Fruit fly (Drosophila melanogaster) whole organism, pupa: ENCODE data around the gene PGRP-SA.

Experiments
- CG10348 ChIP-seq: fragments of 200-800 bp; sonication (Bioruptor generic); IDR thresholded peaks from 2 replicates; pipeline ENCODE4 v1.3.6; 2022; ENCODE audit warnings: missing biosample characterization, missing genetic modification characterization
- CG12605 ChIP-seq: fragments of 200-800 bp; sonication (Bioruptor generic); IDR thresholded peaks from 2 replicates; pipeline ENCODE4 v1.3.6; 2022; ENCODE audit warnings: missing biosample characterization, missing genetic modification characterization
- CG13204 ChIP-seq: fragments of 200-800 bp; sonication (Bioruptor generic); optimal IDR thresholded peaks from 2 replicates; lab custom pipeline; 2018; ENCODE audit warnings: missing biosample characterization, mild to moderate bottlenecking, missing genetic modification characterization, moderate library complexity
- CG14655 ChIP-seq: fragments of 200-800 bp; sonication (Bioruptor generic); optimal IDR thresholded peaks from 3 replicates; lab custom pipeline; 2017; ENCODE audit warnings: mild to moderate bottlenecking, missing biosample characterization, missing genetic modification reagents, missing genetic modification characterization
- CG15710 ChIP-seq: fragments of 200-800 bp; sonication (Bioruptor generic); optimal IDR thresholded peaks from 2 replicates; lab custom pipeline; 2018; ENCODE audit warnings: missing biosample characterization, mild to moderate bottlenecking, missing genetic modification characterization, moderate library complexity
- CG17806 ChIP-seq: fragments of 200-800 bp; sonication (Bioruptor generic); optimal IDR thresholded peaks from 2 replicates; lab custom pipeline; 2018; ENCODE audit warnings: missing biosample characterization, mild to moderate bottlenecking, missing genetic modification characterization, moderate library complexity
- CG32121 ChIP-seq: fragments of 200-800 bp; sonication (Bioruptor generic); IDR thresholded peaks from 2 replicates; pipeline ENCODE4 v1.3.6; 2022; ENCODE audit warnings: missing biosample characterization, missing genetic modification characterization
- CG34367 ChIP-seq: fragments of 200-800 bp; sonication (Bioruptor generic); optimal IDR thresholded peaks from 2 replicates; lab custom pipeline; 2018; ENCODE audit warnings: missing biosample characterization, mild to moderate bottlenecking, missing genetic modification characterization
- CG4496 ChIP-seq: fragments of 200-800 bp; sonication (Bioruptor generic); IDR thresholded peaks from 3 replicates; pipeline ENCODE4 v1.3.6; 2022; ENCODE audit warnings: missing biosample characterization, missing genetic modification characterization
- CG8159 ChIP-seq: fragments of 200-800 bp; sonication (Bioruptor generic); optimal IDR thresholded peaks from 3 replicates; lab custom pipeline; 2018; ENCODE audit warnings: missing biosample characterization, mild to moderate bottlenecking, missing genetic modification characterization, moderate library complexity
- CG8301 ChIP-seq: fragments of 200-800 bp; sonication (Bioruptor generic); optimal IDR thresholded peaks from 2 replicates; lab custom pipeline; 2018; ENCODE audit warnings: missing biosample characterization, mild to moderate bottlenecking, missing genetic modification characterization
- CG9948 ChIP-seq: fragments of 200-800 bp; sonication (Bioruptor generic); optimal IDR thresholded peaks from 2 replicates; lab custom pipeline; 2018; ENCODE audit warnings: missing biosample characterization, mild to moderate bottlenecking, missing genetic modification characterization, moderate library complexity
- D1 ChIP-seq: fragments of 200-800 bp; sonication (Bioruptor generic); optimal IDR thresholded peaks from 2 replicates; lab custom pipeline; 2018; ENCODE audit warnings: missing biosample characterization, mild to moderate bottlenecking, missing genetic modification characterization, moderate library complexity
- EcR ChIP-seq: fragments of 200-800 bp; sonication (Bioruptor generic); optimal IDR thresholded peaks from 3 replicates; lab custom pipeline; 2019; ENCODE audit warnings: missing biosample characterization, missing genetic modification characterization, mild to moderate bottlenecking, moderate library complexity, missing genetic modification reagents
- Ets98B ChIP-seq: fragments of 200-800 bp; sonication (Bioruptor generic); IDR thresholded peaks from 2 replicates; pipeline ENCODE4 v1.3.6; 2022; ENCODE audit warnings: missing biosample characterization, missing genetic modification characterization
- Pif1A ChIP-seq: fragments of 200-800 bp; sonication (Bioruptor generic); optimal IDR thresholded peaks from 3 replicates; lab custom pipeline; 2016; ENCODE audit warnings: missing biosample characterization, missing genetic modification characterization
- Pif1B ChIP-seq: fragments of 200-800 bp; sonication (Bioruptor generic); optimal IDR thresholded peaks from 3 replicates; lab custom pipeline; 2016; ENCODE audit warnings: missing biosample characterization, missing genetic modification characterization
- Snoo ChIP-seq: fragments of 200-800 bp; sonication (Bioruptor generic); optimal IDR thresholded peaks from 3 replicates; lab custom pipeline; 2017; ENCODE audit warnings: missing biosample characterization, mild to moderate bottlenecking, missing genetic modification characterization, inconsistent platforms
- fd96Ca ChIP-seq: fragments of 200-800 bp; sonication (Bioruptor generic); IDR thresholded peaks from 3 replicates; pipeline ENCODE4 v1.3.6; 2022; ENCODE audit warnings: missing biosample characterization, missing genetic modification characterization
- gl ChIP-seq: fragments of 200-800 bp; sonication (Bioruptor generic); optimal IDR thresholded peaks from 2 replicates; lab custom pipeline; 2018; ENCODE audit warnings: missing biosample characterization, mild to moderate bottlenecking, missing genetic modification characterization
- rn ChIP-seq: fragments of 200-800 bp; sonication (Bioruptor generic); IDR thresholded peaks from 2 replicates; pipeline ENCODE4 v1.3.6; 2022; ENCODE audit warnings: missing biosample characterization, missing genetic modification characterization

PGRP-SA gene

dm6 chrX:11543318-11543717 is 18.1 kb upstream of the PGRP-SA start:
- no peak for TF ChIP-seq CG9948 (tag; lab: Kevin White, UChicago)
- TF ChIP-seq CG17806: no peak
- TF ChIP-seq CG8159 (tag; lab: Kevin White, UChicago): no peak
- TF ChIP-seq Pif1A (GFP tag; lab: Kevin White, UChicago): no peak
- TF ChIP-seq gl (tag; lab: Kevin White, UChicago): no peak
- no peak for TF ChIP-seq CG32121 (GFP tag; lab: Robert Waterston, UW)
- no peak for TF ChIP-seq fd96Ca (GFP tag; lab: Robert Waterston, UW)
- no peak for TF ChIP-seq CG34367 (tag; lab: Kevin White, UChicago)
- TF ChIP-seq EcR (GFP tag; lab: Kevin White, UChicago): no peak
- no peak for TF ChIP-seq Snoo (tag; lab: Kevin White, UChicago)
- no peak for TF ChIP-seq CG10348
- TF ChIP-seq CG4496 (GFP tag; lab: Robert Waterston, UW): no peak

dm6 chrX:11544110-11544950 is 17.1 kb upstream of the PGRP-SA start:
- TF ChIP-seq CG32121 (GFP tag; lab: Robert Waterston, UW) (no peak), Ets98B (GFP tag; lab: Robert Waterston, UW) (no peak; the same call in 1 of the 2 replicates), CG15710 (tag; lab: Kevin White, UChicago) (no peak), CG34367 (tag; lab: Kevin White, UChicago) (no peak), CG8301 (peak; percentile 68), Pif1A (GFP tag; lab: Kevin White, UChicago) (no peak), rn (GFP tag; lab: Robert Waterston, UW) (no peak), CG4496 (GFP tag; lab: Robert Waterston, UW) (no peak), CG12605 (GFP tag; lab: Robert Waterston, UW) (no peak), CG13204 (no peak), CG10348 (no peak), CG8159 (tag; lab: Kevin White, UChicago) (peak; percentile 7), EcR (GFP tag; lab: Kevin White, UChicago) (peak; percentile 97), D1 (tag; lab: Kevin White, UChicago) (peak; percentile 38), Pif1B (no peak), CG14655 (peak; percentile 79), CG17806 (peak; percentile 33), fd96Ca (GFP tag; lab: Robert Waterston, UW) (0 out of 3 replicates have a peak, but pooled peaks have one; percentile 51), Snoo (tag; lab: Kevin White, UChicago) (no peak), gl (tag; lab: Kevin White, UChicago) (no peak), CG9948 (tag; lab: Kevin White, UChicago) (peak; percentile 47)

- TF ChIP-seq CG17806: no peak
- TF ChIP-seq Pif1B: peak; percentile 46
- no peak for TF ChIP-seq D1 (tag; lab: Kevin White, UChicago)
- peak; percentile 71 for TF ChIP-seq CG14655
- TF ChIP-seq CG13204: no peak
- TF ChIP-seq CG34367 (tag; lab: Kevin White, UChicago): no peak
- no peak for TF ChIP-seq gl (tag; lab: Kevin White, UChicago)
- peak; percentile 25 for TF ChIP-seq CG8301
- peak; percentile 61 for TF ChIP-seq Pif1A (GFP tag; lab: Kevin White, UChicago)
- no peak for TF ChIP-seq CG32121 (GFP tag; lab: Robert Waterston, UW)
- TF ChIP-seq Snoo (tag; lab: Kevin White, UChicago): no peak
- no peak for TF ChIP-seq CG9948 (tag; lab: Kevin White, UChicago)
- no peak for TF ChIP-seq CG8159 (tag; lab: Kevin White, UChicago)
- no peak for TF ChIP-seq CG10348
- peak; percentile 57 for TF ChIP-seq EcR (GFP tag; lab: Kevin White, UChicago)
- TF ChIP-seq rn (GFP tag; lab: Robert Waterston, UW): no peak
- peak; percentile 52; the same call in 2 of the 3 replicates for TF ChIP-seq fd96Ca (GFP tag; lab: Robert Waterston, UW)
- TF ChIP-seq Ets98B (GFP tag; lab: Robert Waterston, UW): no peak
- TF ChIP-seq CG12605 (GFP tag; lab: Robert Waterston, UW): no peak
- TF ChIP-seq CG15710 (tag; lab: Kevin White, UChicago): no peak
- peak; percentile 52; the same call in 1 of the 3 replicates for TF ChIP-seq CG4496 (GFP tag; lab: Robert Waterston, UW)
- TF ChIP-seq, all 21 proteins: peak for 7
Measured at dm6 chrX:11544951-11545426, 16.5 kb upstream of the PGRP-SA start.

dm6 chrX:11546941-11547340 is 14.5 kb upstream of the PGRP-SA start:
- TF ChIP-seq CG14655 (no peak), CG8301 (no peak), CG4496 (GFP tag; lab: Robert Waterston, UW) (no peak), EcR (GFP tag; lab: Kevin White, UChicago) (no peak), fd96Ca (GFP tag; lab: Robert Waterston, UW) (no peak), CG32121 (GFP tag; lab: Robert Waterston, UW) (no peak), rn (GFP tag; lab: Robert Waterston, UW) (no peak), CG13204 (no peak), Pif1B (no peak), CG17806 (no peak), CG8159 (tag; lab: Kevin White, UChicago) (no peak), gl (tag; lab: Kevin White, UChicago) (no peak), CG10348 (no peak)
- TF ChIP-seq, all 21 proteins: peak for 0

- peak; percentile 31 for TF ChIP-seq CG17806
- no peak for TF ChIP-seq D1 (tag; lab: Kevin White, UChicago)
- peak; percentile 72 for TF ChIP-seq Pif1A (GFP tag; lab: Kevin White, UChicago)
- peak; percentile 86 for TF ChIP-seq CG8301
- TF ChIP-seq rn (GFP tag; lab: Robert Waterston, UW): no peak
- TF ChIP-seq CG9948 (tag; lab: Kevin White, UChicago): peak; percentile 51
- TF ChIP-seq CG34367 (tag; lab: Kevin White, UChicago): peak; percentile 19
- no peak for TF ChIP-seq CG10348
- peak; percentile 63; the same call in 2 of the 3 replicates for TF ChIP-seq fd96Ca (GFP tag; lab: Robert Waterston, UW)
- TF ChIP-seq CG13204: no peak
- TF ChIP-seq CG32121 (GFP tag; lab: Robert Waterston, UW): peak; percentile 26; the same call in 1 of the 2 replicates
- TF ChIP-seq Pif1B: peak; percentile 62
- no peak for TF ChIP-seq gl (tag; lab: Kevin White, UChicago)
- peak; percentile 24 for TF ChIP-seq CG8159 (tag; lab: Kevin White, UChicago)
- peak; percentile 71; the same call in 2 of the 3 replicates for TF ChIP-seq CG4496 (GFP tag; lab: Robert Waterston, UW)
- TF ChIP-seq EcR (GFP tag; lab: Kevin White, UChicago): no peak
- TF ChIP-seq CG12605 (GFP tag; lab: Robert Waterston, UW): peak; percentile 58; the same call in 1 of the 2 replicates
- TF ChIP-seq Snoo (tag; lab: Kevin White, UChicago): no peak
- peak; percentile 70 for TF ChIP-seq Ets98B (GFP tag; lab: Robert Waterston, UW)
- peak; percentile 89 for TF ChIP-seq CG14655
- peak; percentile 16 for TF ChIP-seq CG15710 (tag; lab: Kevin White, UChicago)
Measured at dm6 chrX:11548701-11549100, 12.7 kb upstream of the PGRP-SA start.
